Worm (Caenorhabditis elegans) whole organism, young adult: Measurements from ENCODE around the gene srbc-16.

Experiments
- B0035.1 ChIP-seq: sonication (generic microtip); optimal IDR thresholded peaks from 2 replicates; lab custom pipeline; 2016; ENCODE audit warnings: missing genetic modification characterization, mild to moderate bottlenecking, missing compliant biosample characterization, missing genotype, missing genetic modification reagents
- T26A5.8 ChIP-seq: sonication (generic microtip); optimal IDR thresholded peaks from 2 replicates; lab custom pipeline; 2016; ENCODE audit warnings: missing genetic modification characterization, missing compliant biosample characterization
- bed-1 ChIP-seq: fragments of 200-800 bp; sonication (Bioruptor generic); IDR thresholded peaks from 2 replicates; pipeline ENCODE4 v1.3.6; 2022; ENCODE audit warnings: missing genetic modification reagents, missing genetic modification characterization, missing compliant biosample characterization
- ceh-91 ChIP-seq: fragments of 200-800 bp; sonication (Bioruptor generic); IDR thresholded peaks from 2 replicates; pipeline ENCODE4 v1.3.6; 2022; ENCODE audit warnings: missing genetic modification reagents, missing genetic modification characterization, missing compliant biosample characterization
- nfya-1 ChIP-seq: sonication (generic microtip); optimal IDR thresholded peaks from 2 replicates; lab custom pipeline; 2017; ENCODE audit warnings: antibody characterized with exemption, missing compliant biosample characterization, missing genetic modification characterization, borderline replicate concordance; ENCODE audit not compliant: insufficient read depth
- nfyb-1 ChIP-seq: fragments of 200-800 bp; sonication (Bioruptor generic); IDR thresholded peaks from 2 replicates; pipeline ENCODE4 v1.3.6; 2022; ENCODE audit warnings: missing genetic modification reagents, missing genetic modification characterization, missing compliant biosample characterization
- nhr-120 ChIP-seq: fragments of 200-800 bp; sonication (Bioruptor generic); IDR thresholded peaks from 2 replicates; pipeline ENCODE4 v1.3.6; 2022; ENCODE audit warnings: missing genetic modification characterization, missing compliant biosample characterization
- snpc-4 ChIP-seq, 5 experiments: fragments of 150-350 bp in 1 of 5; sonication (generic microtip) in 4 of 5; optimal IDR thresholded peaks; 2 replicates each; lab custom pipeline; 2014 to 2018; ENCODE audit warnings: missing genetic modification characterization in 5 of 5, missing biosample characterization in 3 of 5, antibody characterized with exemption in 2 of 5, mild to moderate bottlenecking in 2 of 5, missing compliant biosample characterization in 2 of 5, missing genotype in 2 of 5, moderate library complexity in 2 of 5, missing genetic modification reagents in 1 of 5
- zfh-2 ChIP-seq: fragments of 200-800 bp; sonication (Bioruptor generic); conservative IDR thresholded peaks from 2 replicates; pipeline ENCODE4 v1.3.6; 2022; ENCODE audit warnings: missing genetic modification reagents, missing genetic modification characterization, missing compliant biosample characterization

DNA sequence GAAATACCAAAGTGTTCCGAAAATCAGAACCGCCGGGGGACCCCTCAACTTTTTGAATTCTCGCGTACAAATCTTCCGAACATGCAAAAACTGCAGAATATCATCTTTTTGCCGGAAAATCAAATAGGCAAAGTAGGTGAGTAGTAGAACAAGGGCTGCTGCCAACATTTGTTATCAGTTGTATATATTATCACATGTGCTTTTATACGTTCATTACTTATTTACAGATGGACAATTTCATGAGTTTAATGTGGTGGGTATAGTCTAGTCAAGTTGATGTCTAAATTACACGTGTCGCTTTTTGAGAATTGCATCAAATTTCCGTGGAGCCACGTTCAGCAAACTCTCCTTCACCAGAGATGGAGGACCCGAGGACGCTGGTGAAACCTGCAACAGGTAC, 19.4 kb downstream of the srbc-16 start, which contains the start of gene cyp-32B1:
- TF ChIP-seq bed-1 (GFP tag; lab: Robert Waterston, UW) (no peak), snpc-4 (GFP tag; optimal IDR thresholded peaks at IDR 0.05; lab: Kevin White, UChicago) (no peak), snpc-4 (tag; optimal IDR thresholded peaks at IDR 0.05; lab: Kevin White, UChicago) (no peak), B0035.1 (tag; lab: Kevin White, UChicago) (no peak), nfya-1 (tag; lab: Kevin White, UChicago) (no peak), ceh-91 (GFP tag; lab: Robert Waterston, UW) (no peak), nfyb-1 (GFP tag; lab: Robert Waterston, UW) (no peak), T26A5.8 (tag; lab: Kevin White, UChicago) (no peak), zfh-2 (GFP tag; lab: Robert Waterston, UW) (no peak), nhr-120 (GFP tag; lab: Robert Waterston, UW) (no peak)
